Worm (Caenorhabditis elegans) whole organism, mixed stage, embryonic: Measurements from ENCODE around the gene cutl-3.

ENCODE experiments used
- M03D4.4 ChIP-seq: sonication (generic microtip); optimal IDR thresholded peaks from 2 replicates; lab custom pipeline; 2017; ENCODE audit warnings: mild to moderate bottlenecking, missing genetic modification characterization, missing compliant biosample characterization
- ham-2 ChIP-seq: fragments of 200-800 bp; sonication (Bioruptor generic); optimal IDR thresholded peaks from 2 replicates; lab custom pipeline; 2018; ENCODE audit warnings: mild to moderate bottlenecking, missing genetic modification characterization, missing compliant biosample characterization
- lin-13 ChIP-seq: fragments of 150-350 bp; optimal IDR thresholded peaks from 2 replicates; lab custom pipeline; 2014; ENCODE audit warnings: missing biosample characterization, missing genetic modification characterization
- lsy-2 ChIP-seq: fragments of 150-350 bp; optimal IDR thresholded peaks from 2 replicates; lab custom pipeline; 2014; ENCODE audit warnings: missing biosample characterization, missing genetic modification characterization
- nhr-28 ChIP-seq: fragments of 150-350 bp; optimal IDR thresholded peaks from 2 replicates; lab custom pipeline; 2014; ENCODE audit warnings: missing biosample characterization, missing genetic modification characterization
- nhr-76 ChIP-seq: sonication (generic microtip); optimal IDR thresholded peaks from 2 replicates; lab custom pipeline; 2017; ENCODE audit warnings: missing biosample characterization, missing genetic modification characterization
- snpc-4 ChIP-seq: fragments of 150-350 bp; optimal IDR thresholded peaks from 2 replicates; lab custom pipeline; 2014; ENCODE audit warnings: missing biosample characterization, missing genetic modification characterization
- tbx-8 ChIP-seq: fragments of 200-800 bp; sonication (Bioruptor generic); optimal IDR thresholded peaks from 2 replicates; lab custom pipeline; 2018; ENCODE audit warnings: mild to moderate bottlenecking, missing genetic modification characterization, moderate library complexity, missing compliant biosample characterization
- ztf-11 ChIP-seq: fragments of 150-350 bp; optimal IDR thresholded peaks from 2 replicates; lab custom pipeline; 2014; ENCODE audit warnings: missing biosample characterization, missing genetic modification characterization

- no peak for TF ChIP-seq nhr-76
- TF ChIP-seq snpc-4 (tag; lab: Kevin White, UChicago), result no peak
- TF ChIP-seq ztf-11 (tag; lab: Kevin White, UChicago), result no peak
- no peak for TF ChIP-seq ham-2 (GFP tag; lab: Kevin White, UChicago)
- TF ChIP-seq tbx-8 (GFP tag; lab: Kevin White, UChicago), result no peak
- no peak for TF ChIP-seq lin-13 (tag; lab: Kevin White, UChicago)
- TF ChIP-seq nhr-28 (tag; lab: Kevin White, UChicago), result no peak
- TF ChIP-seq M03D4.4 (tag; lab: Kevin White, UChicago), result no peak
- no peak for TF ChIP-seq lsy-2 (tag; lab: Kevin White, UChicago)
Measured at ce11 chrX:14962456-14962855, 36.5 kb downstream of the cutl-3 start, which contains the start of gene rgs-10.
